Worm (Caenorhabditis elegans) whole organism, L4 larva: ENCODE data around the gene ric-4.

ENCODE experiments used
- D1046.2 ChIP-seq: fragments of 200-800 bp; sonication (Bioruptor generic); IDR thresholded peaks from 2 replicates; pipeline ENCODE4 v1.3.6; 2022; ENCODE audit warnings: missing genetic modification characterization, missing compliant biosample characterization
- F37D6.2 ChIP-seq: sonication (generic microtip); optimal IDR thresholded peaks from 2 replicates; lab custom pipeline; 2016; ENCODE audit warnings: mild to moderate bottlenecking, missing genetic modification characterization, missing compliant biosample characterization
- R02D3.7 ChIP-seq: fragments of 150-350 bp; sonication (generic microtip); optimal IDR thresholded peaks from 3 replicates; lab custom pipeline; 2014; ENCODE audit warnings: missing biosample characterization, missing genetic modification characterization
- T20F7.1 ChIP-seq: fragments of 200-800 bp; sonication (Bioruptor generic); optimal IDR thresholded peaks from 2 replicates; lab custom pipeline; 2018; ENCODE audit warnings: mild to moderate bottlenecking, missing genetic modification characterization, missing compliant biosample characterization
- Y75B8A.6 ChIP-seq: fragments of 200-800 bp; sonication (Bioruptor generic); IDR thresholded peaks from 2 replicates; pipeline ENCODE4 v1.3.6; 2022; ENCODE audit warnings: missing genetic modification reagents, missing genetic modification characterization, missing compliant biosample characterization
- ZK337.2 ChIP-seq: fragments of 200-800 bp; sonication (Bioruptor generic); IDR thresholded peaks from 2 replicates; pipeline ENCODE4 v1.3.6; 2022; ENCODE audit warnings: missing genetic modification reagents, missing genetic modification characterization, missing compliant biosample characterization
- aha-1 ChIP-seq: fragments of 150-350 bp; peaks from one replicate; lab custom pipeline; 2014; ENCODE audit warnings: missing biosample characterization, missing genetic modification characterization
- ama-1 ChIP-seq: fragments of 150-350 bp; optimal IDR thresholded peaks from 2 replicates; lab custom pipeline; 2014; ENCODE audit warnings: inconsistent platforms, mixed read lengths
- attf-4 ChIP-seq: sonication (generic microtip); optimal IDR thresholded peaks from 3 replicates; lab custom pipeline; 2017; ENCODE audit warnings: missing biosample characterization, missing genetic modification characterization
- ceh-28 ChIP-seq: fragments of 150-350 bp; optimal IDR thresholded peaks from 2 replicates; lab custom pipeline; 2014; ENCODE audit warnings: missing biosample characterization, missing genetic modification reagents, missing genetic modification characterization
- ces-1 ChIP-seq: fragments of 150-350 bp; sonication (generic microtip); optimal IDR thresholded peaks from 4 replicates; lab custom pipeline; 2014; ENCODE audit warnings: missing biosample characterization, missing genetic modification reagents, missing genetic modification characterization
- daf-16 ChIP-seq, 3 experiments: sonication (generic microtip); optimal IDR thresholded peaks; 2 replicates each; lab custom pipeline; 2016 to 2017; ENCODE audit warnings: missing genetic modification characterization in 3 of 3, missing genetic modification reagents in 3 of 3, mild to moderate bottlenecking in 2 of 3, missing compliant biosample characterization in 2 of 3, missing biosample characterization in 1 of 3, moderate library complexity in 1 of 3
- daf-19 ChIP-seq: fragments of 200-800 bp; sonication (Bioruptor generic); conservative IDR thresholded peaks from 2 replicates; pipeline ENCODE4 v1.3.6; 2022; ENCODE audit warnings: missing genetic modification characterization, missing compliant biosample characterization
- fos-1 ChIP-seq: fragments of 150-350 bp; optimal IDR thresholded peaks from 2 replicates; lab custom pipeline; 2014; ENCODE audit warnings: missing biosample characterization, missing genetic modification characterization
- gei-8 ChIP-seq: fragments of 200-800 bp; sonication (Bioruptor generic); optimal IDR thresholded peaks from 2 replicates; lab custom pipeline; 2018; ENCODE audit warnings: mild to moderate bottlenecking, missing genetic modification characterization, missing compliant biosample characterization
- hlh-11 ChIP-seq: fragments of 200-800 bp; sonication (Bioruptor generic); optimal IDR thresholded peaks from 2 replicates; lab custom pipeline; 2018; ENCODE audit warnings: mild to moderate bottlenecking, missing genetic modification characterization, missing compliant biosample characterization
- hlh-30 ChIP-seq: sonication (generic microtip); optimal IDR thresholded peaks from 2 replicates; lab custom pipeline; 2017; ENCODE audit warnings: antibody characterized with exemption, mild to moderate bottlenecking, missing genetic modification characterization, missing compliant biosample characterization; ENCODE audit not compliant: insufficient read depth
- lin-38 ChIP-seq: fragments of 200-800 bp; sonication (Bioruptor generic); IDR thresholded peaks from 2 replicates; pipeline ENCODE4 v1.3.6; 2022; ENCODE audit warnings: missing genetic modification reagents, missing genetic modification characterization, missing compliant biosample characterization
- lin-39 ChIP-seq: fragments of 150-350 bp; optimal IDR thresholded peaks from 2 replicates; lab custom pipeline; 2014; ENCODE audit warnings: missing biosample characterization, missing genetic modification reagents, missing genetic modification characterization
- lsy-2 ChIP-seq, 2 experiments: fragments of 150-350 bp in 1 of 2; sonication (generic microtip) in 1 of 2; optimal IDR thresholded peaks; 2 replicates each; lab custom pipeline; 2014 to 2017; ENCODE audit warnings: missing biosample characterization in 2 of 2, missing genetic modification characterization in 2 of 2
- madf-9 ChIP-seq: fragments of 200-800 bp; sonication (Bioruptor generic); conservative IDR thresholded peaks from 2 replicates; pipeline ENCODE4 v1.3.6; 2022; ENCODE audit warnings: missing genetic modification reagents, missing genetic modification characterization, missing compliant biosample characterization
- mdl-1 ChIP-seq, 2 experiments: fragments of 150-350 bp in 1 of 2; sonication (generic microtip) in 1 of 2; optimal IDR thresholded peaks; 2 replicates each; lab custom pipeline; 2014 to 2017; ENCODE audit warnings: missing biosample characterization in 2 of 2, missing genetic modification characterization in 2 of 2
- mep-1 ChIP-seq: fragments of 150-350 bp; sonication (generic microtip); optimal IDR thresholded peaks from 3 replicates; lab custom pipeline; 2014; ENCODE audit warnings: missing biosample characterization, missing genetic modification characterization
- nhr-237 ChIP-seq: sonication (generic microtip); optimal IDR thresholded peaks from 2 replicates; lab custom pipeline; 2017; ENCODE audit warnings: missing biosample characterization, missing genetic modification characterization
- nhr-41 ChIP-seq: fragments of 200-800 bp; sonication (Bioruptor generic); IDR thresholded peaks from 2 replicates; pipeline ENCODE4 v1.3.6; 2022; ENCODE audit warnings: missing genetic modification reagents, missing genetic modification characterization, missing compliant biosample characterization
- nhr-48 ChIP-seq: sonication (generic microtip); optimal IDR thresholded peaks from 2 replicates; lab custom pipeline; 2016; ENCODE audit warnings: mild to moderate bottlenecking, missing genetic modification characterization, missing compliant biosample characterization
- nhr-77 ChIP-seq: fragments of 150-350 bp; optimal IDR thresholded peaks from 2 replicates; lab custom pipeline; 2014; ENCODE audit warnings: missing biosample characterization, missing genetic modification characterization
- php-3 ChIP-seq: fragments of 200-800 bp; sonication (Bioruptor generic); IDR thresholded peaks from 2 replicates; pipeline ENCODE4 v1.3.6; 2022; ENCODE audit warnings: missing genetic modification reagents, missing genetic modification characterization, missing compliant biosample characterization
- rbr-2 ChIP-seq: sonication (generic microtip); optimal IDR thresholded peaks from 2 replicates; lab custom pipeline; 2016; ENCODE audit warnings: missing genotype, missing genetic modification characterization, missing compliant biosample characterization
- saeg-2 ChIP-seq: fragments of 200-800 bp; sonication (Bioruptor generic); IDR thresholded peaks from 2 replicates; pipeline ENCODE4 v1.3.6; 2022; ENCODE audit warnings: missing genetic modification reagents, missing genetic modification characterization, missing compliant biosample characterization
- skn-1 ChIP-seq: fragments of 150-350 bp; optimal IDR thresholded peaks from 2 replicates; lab custom pipeline; 2014; ENCODE audit warnings: missing biosample characterization, missing genetic modification characterization
- snpc-4 ChIP-seq: fragments of 150-350 bp; optimal IDR thresholded peaks from 2 replicates; lab custom pipeline; 2014; ENCODE audit warnings: missing biosample characterization, missing genetic modification characterization
- spr-3 ChIP-seq: fragments of 200-800 bp; sonication (Bioruptor generic); optimal IDR thresholded peaks from 2 replicates; lab custom pipeline; 2018; ENCODE audit warnings: mild to moderate bottlenecking, missing genetic modification characterization, missing compliant biosample characterization
- unc-130 ChIP-seq: sonication (generic microtip); optimal IDR thresholded peaks from 2 replicates; lab custom pipeline; 2016; ENCODE audit warnings: missing genetic modification reagents, missing genetic modification characterization, missing compliant biosample characterization
- unc-62 ChIP-seq, 3 experiments: fragments of 150-350 bp in 1 of 3; sonication (generic microtip); optimal IDR thresholded peaks in 2 of 3; peaks in 1 of 3; 1 replicate in 1 of 3; 2 replicates in 2 of 3; lab custom pipeline; 2014 to 2017; ENCODE audit warnings: missing biosample characterization in 3 of 3, missing genetic modification characterization in 3 of 3, missing genetic modification reagents in 3 of 3, missing genotype in 1 of 3

ric-4 gene

DNA sequence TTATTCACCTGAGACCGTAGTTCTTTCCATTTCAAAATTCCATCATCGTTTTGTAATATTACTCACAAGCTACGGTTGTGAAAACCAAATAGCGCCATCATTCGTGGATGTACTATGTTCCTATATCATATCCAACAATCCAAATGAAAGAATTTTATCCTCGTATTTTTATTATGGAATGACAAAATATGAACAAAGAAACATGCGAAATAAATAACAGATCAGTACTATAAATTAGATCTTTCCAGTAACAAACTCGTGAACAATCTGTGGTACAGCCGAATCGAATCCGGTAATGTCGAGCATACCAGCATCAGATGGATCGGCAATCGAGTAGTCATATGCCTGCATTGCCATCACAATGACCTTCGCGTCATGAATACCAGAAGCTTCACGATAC, 17.4 kb downstream of the ric-4 start:
- TF ChIP-seq lin-39 (tag; lab: Kevin White, UChicago) (no peak), nhr-77 (tag; lab: Kevin White, UChicago) (no peak), ceh-28 (tag; lab: Kevin White, UChicago) (no peak), attf-4 (tag; lab: Kevin White, UChicago) (no peak), php-3 (GFP tag; lab: Robert Waterston, UW) (no peak), daf-16 (GFP tag; optimal IDR thresholded peaks at IDR 0.05; lab: Kevin White, UChicago) (no peak), daf-16 (tag; optimal IDR thresholded peaks at IDR 0.05; lab: Kevin White, UChicago) (peak; percentile 15), ama-1 (peak; percentile 80), mep-1 (tag; lab: Kevin White, UChicago) (peak; percentile 8), D1046.2 (GFP tag; lab: Robert Waterston, UW) (no peak), aha-1 (tag; lab: Kevin White, UChicago) (peak; percentile 76), lsy-2 (tag; optimal IDR thresholded peaks at IDR 0.05; lab: Kevin White, UChicago) (peak in 1 of 2 experiments; percentile 41), fos-1 (tag; lab: Kevin White, UChicago) (peak; percentile 23), Y75B8A.6 (GFP tag; lab: Robert Waterston, UW) (no peak), ZK337.2 (no peak)
- TF ChIP-seq, all 104 proteins: peak for 6

DNA sequence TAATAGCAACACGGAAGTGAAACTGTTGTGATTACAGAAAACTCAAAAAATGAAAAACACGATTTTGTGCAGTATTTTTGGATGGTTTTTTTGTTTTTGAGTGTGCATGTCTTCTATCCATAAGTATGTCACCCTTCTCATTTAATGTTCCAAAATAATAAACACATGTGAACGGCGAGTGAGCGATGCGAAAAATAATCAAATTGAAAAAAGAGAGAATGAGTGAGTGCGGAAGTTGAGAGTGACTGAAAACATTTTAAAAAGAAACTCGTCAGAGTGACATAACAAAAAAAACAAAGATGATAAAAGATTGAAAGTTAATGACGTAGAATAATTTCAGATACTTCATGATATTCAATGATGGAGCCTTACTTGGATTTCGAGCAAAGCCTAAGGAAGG, 20.6 kb downstream of the ric-4 start:
- peak; percentile 94 for TF ChIP-seq aha-1 (tag; lab: Kevin White, UChicago)
- no peak for TF ChIP-seq ces-1 (GFP tag; lab: Kevin White, UChicago)
- peak in 1 of 2 experiments; percentile 72 for TF ChIP-seq daf-16 (GFP tag; optimal IDR thresholded peaks at IDR 0.05; lab: Kevin White, UChicago)
- peak; percentile 7 for TF ChIP-seq daf-16 (tag; optimal IDR thresholded peaks at IDR 0.05; lab: Kevin White, UChicago)

ce11 chrV:10248255-10248979, 21.7 kb downstream of the ric-4 start, which contains the start of gene akt-1:
Gene akt-1, plus strand, starts transcription at chrV:10248905.
- TF ChIP-seq madf-9 (GFP tag; lab: Robert Waterston, UW) (no peak), aha-1 (tag; lab: Kevin White, UChicago) (peak; percentile 94), mdl-1 (tag; optimal IDR thresholded peaks at IDR 0.05; lab: Kevin White, UChicago) (no peak), saeg-2 (no peak), lin-38 (no peak), unc-130 (GFP tag; lab: Kevin White, UChicago) (no peak), unc-62 (GFP tag; optimal IDR thresholded peaks at IDR 0.05 in 1 of 2; lab: Kevin White, UChicago) (peak in 1 of 2 experiments; percentile 99), unc-62 (tag; optimal IDR thresholded peaks at IDR 0.05; lab: Kevin White, UChicago) (no peak), T20F7.1 (no peak), skn-1 (no peak), hlh-11 (no peak), snpc-4 (tag; lab: Kevin White, UChicago) (no peak), nhr-48 (tag; lab: Kevin White, UChicago) (no peak), gei-8 (no peak), nhr-237 (tag; lab: Kevin White, UChicago) (no peak), daf-19 (no peak), spr-3 (GFP tag; lab: Kevin White, UChicago) (no peak), nhr-41 (no peak), ces-1 (GFP tag; lab: Kevin White, UChicago) (no peak), R02D3.7 (tag; lab: Kevin White, UChicago) (no peak), rbr-2 (tag; lab: Kevin White, UChicago) (peak; percentile 12), hlh-30 (tag; lab: Kevin White, UChicago) (peak; percentile 23), daf-16 (GFP tag; optimal IDR thresholded peaks at IDR 0.05; lab: Kevin White, UChicago) (peak in 1 of 2 experiments; percentile 48), daf-16 (tag; optimal IDR thresholded peaks at IDR 0.05; lab: Kevin White, UChicago) (peak; percentile 77), F37D6.2 (tag; lab: Kevin White, UChicago) (no peak)
